Worm (Caenorhabditis elegans) whole organism, L1 larva: ENCODE data around the gene Y52E8A.6.

Source experiments
- C04F5.9 ChIP-seq: sonication (generic microtip); optimal IDR thresholded peaks from 2 replicates; lab custom pipeline; 2016; ENCODE audit warnings: missing genetic modification characterization, missing compliant biosample characterization
- ama-1 ChIP-seq: fragments of 150-350 bp; optimal IDR thresholded peaks from 2 replicates; lab custom pipeline; 2014
- blmp-1 ChIP-seq: fragments of 150-350 bp; optimal IDR thresholded peaks from 2 replicates; lab custom pipeline; 2014; ENCODE audit warnings: missing biosample characterization, missing genetic modification characterization
- ceh-63 ChIP-seq: fragments of 200-800 bp; sonication (Bioruptor generic); optimal IDR thresholded peaks from 2 replicates; lab custom pipeline; 2018; ENCODE audit warnings: mild to moderate bottlenecking, missing genetic modification characterization, missing compliant biosample characterization
- ces-1 ChIP-seq: fragments of 150-350 bp; optimal IDR thresholded peaks from 2 replicates; lab custom pipeline; 2014; ENCODE audit warnings: missing biosample characterization, missing genetic modification reagents, missing genetic modification characterization
- dsc-1 ChIP-seq: sonication (generic microtip); optimal IDR thresholded peaks from 2 replicates; lab custom pipeline; 2016; ENCODE audit warnings: mild to moderate bottlenecking, missing genetic modification characterization, missing compliant biosample characterization
- efl-3 ChIP-seq: fragments of 200-800 bp; sonication (Bioruptor generic); optimal IDR thresholded peaks from 2 replicates; lab custom pipeline; 2018; ENCODE audit warnings: mild to moderate bottlenecking, missing genetic modification characterization, missing compliant biosample characterization
- egl-13 ChIP-seq: sonication (generic microtip); optimal IDR thresholded peaks from 2 replicates; lab custom pipeline; 2016; ENCODE audit warnings: missing genotype, missing genetic modification reagents, missing genetic modification characterization, missing compliant biosample characterization
- fkh-10 ChIP-seq: sonication (generic microtip); optimal IDR thresholded peaks from 2 replicates; lab custom pipeline; 2017; ENCODE audit warnings: missing biosample characterization, missing genetic modification reagents, missing genetic modification characterization
- fkh-4 ChIP-seq: sonication (generic microtip); optimal IDR thresholded peaks from 2 replicates; lab custom pipeline; 2016; ENCODE audit warnings: missing compliant biosample characterization, missing genetic modification characterization, borderline replicate concordance
- fos-1 ChIP-seq: fragments of 150-350 bp; optimal IDR thresholded peaks from 2 replicates; lab custom pipeline; 2014; ENCODE audit warnings: missing biosample characterization, missing genetic modification characterization
- hpl-2 ChIP-seq: fragments of 150-350 bp; optimal IDR thresholded peaks from 2 replicates; lab custom pipeline; 2014; ENCODE audit warnings: missing biosample characterization, missing genetic modification reagents, missing genetic modification characterization
- irx-1 ChIP-seq: sonication (generic microtip); optimal IDR thresholded peaks from 2 replicates; lab custom pipeline; 2016; ENCODE audit warnings: missing genetic modification characterization, missing compliant biosample characterization
- isw-1 ChIP-seq: fragments of 200-800 bp; sonication (Bioruptor generic); IDR thresholded peaks from 2 replicates; pipeline ENCODE4 v1.3.6; 2022; ENCODE audit warnings: missing genetic modification characterization, missing compliant biosample characterization
- lin-14 ChIP-seq: fragments of 200-800 bp; sonication (Bioruptor generic); optimal IDR thresholded peaks from 2 replicates; lab custom pipeline; 2018; ENCODE audit warnings: mild to moderate bottlenecking, missing genetic modification characterization, moderate library complexity, missing compliant biosample characterization
- lin-15B ChIP-seq: fragments of 150-350 bp; sonication (generic microtip); optimal IDR thresholded peaks from 3 replicates; lab custom pipeline; 2014; ENCODE audit warnings: missing biosample characterization, missing genetic modification characterization
- lin-39 ChIP-seq: fragments of 150-350 bp; optimal IDR thresholded peaks from 2 replicates; lab custom pipeline; 2014; ENCODE audit warnings: missing biosample characterization, missing genetic modification reagents, missing genetic modification characterization
- mab-9 ChIP-seq: fragments of 200-800 bp; sonication (Bioruptor generic); IDR thresholded peaks from 2 replicates; pipeline ENCODE4 v1.3.6; 2022; ENCODE audit warnings: missing genetic modification reagents, missing genetic modification characterization, missing compliant biosample characterization
- mdl-1 ChIP-seq, 2 experiments: fragments of 150-350 bp; optimal IDR thresholded peaks; 2 replicates each; lab custom pipeline; 2014 to 2017; ENCODE audit warnings: missing biosample characterization in 2 of 2, missing genetic modification characterization in 2 of 2, inconsistent platforms in 1 of 2
- mef-2 ChIP-seq: fragments of 150-350 bp; optimal IDR thresholded peaks from 2 replicates; lab custom pipeline; 2014; ENCODE audit warnings: missing biosample characterization, missing genetic modification characterization
- mep-1 ChIP-seq: fragments of 150-350 bp; optimal IDR thresholded peaks from 2 replicates; lab custom pipeline; 2014; ENCODE audit warnings: missing biosample characterization, missing genetic modification characterization
- nhr-11 ChIP-seq: fragments of 150-350 bp; optimal IDR thresholded peaks from 2 replicates; lab custom pipeline; 2014; ENCODE audit warnings: missing biosample characterization, missing genetic modification characterization
- nhr-12 ChIP-seq: sonication (generic microtip); optimal IDR thresholded peaks from 2 replicates; lab custom pipeline; 2017; ENCODE audit warnings: missing biosample characterization, missing genetic modification characterization
- nhr-20 ChIP-seq: sonication (generic microtip); optimal IDR thresholded peaks from 2 replicates; lab custom pipeline; 2016; ENCODE audit warnings: mild to moderate bottlenecking, missing genetic modification characterization, missing compliant biosample characterization
- nhr-237 ChIP-seq: fragments of 150-350 bp; optimal IDR thresholded peaks from 2 replicates; lab custom pipeline; 2014; ENCODE audit warnings: missing biosample characterization, missing genetic modification characterization
- nhr-71 ChIP-seq: sonication (generic microtip); optimal IDR thresholded peaks from 2 replicates; lab custom pipeline; 2016; ENCODE audit warnings: mild to moderate bottlenecking, missing genetic modification characterization, moderate library complexity, missing compliant biosample characterization
- nhr-85 ChIP-seq: sonication (generic microtip); peaks from one replicate; lab custom pipeline; 2016; ENCODE audit warnings: missing genetic modification characterization, inconsistent platforms, missing compliant biosample characterization
- pag-3 ChIP-seq: sonication (generic microtip); optimal IDR thresholded peaks from 2 replicates; lab custom pipeline; 2017; ENCODE audit warnings: missing genetic modification characterization, mild to moderate bottlenecking, missing compliant biosample characterization, antibody characterized with exemption, borderline replicate concordance; ENCODE audit not compliant: insufficient read depth
- pqm-1 ChIP-seq: sonication (generic microtip); optimal IDR thresholded peaks from 3 replicates; lab custom pipeline; 2017; ENCODE audit warnings: missing biosample characterization, missing genetic modification characterization
- rnt-1 ChIP-seq: sonication (generic microtip); optimal IDR thresholded peaks from 2 replicates; lab custom pipeline; 2016; ENCODE audit warnings: mild to moderate bottlenecking, missing genetic modification characterization, moderate library complexity, missing compliant biosample characterization
- skn-1 ChIP-seq: fragments of 150-350 bp; optimal IDR thresholded peaks from 2 replicates; lab custom pipeline; 2014; ENCODE audit warnings: missing biosample characterization, missing genetic modification characterization
- snpc-4 ChIP-seq: fragments of 150-350 bp; optimal IDR thresholded peaks from 2 replicates; lab custom pipeline; 2014; ENCODE audit warnings: missing biosample characterization, missing genetic modification characterization
- snu-23 ChIP-seq: sonication (generic microtip); optimal IDR thresholded peaks from 2 replicates; lab custom pipeline; 2016; ENCODE audit warnings: missing genetic modification characterization, missing compliant biosample characterization
- swsn-7 ChIP-seq: sonication (generic microtip); optimal IDR thresholded peaks from 2 replicates; lab custom pipeline; 2016; ENCODE audit warnings: missing genetic modification characterization, missing compliant biosample characterization
- unc-130 ChIP-seq: fragments of 150-350 bp; optimal IDR thresholded peaks from 2 replicates; lab custom pipeline; 2017; ENCODE audit warnings: missing biosample characterization, missing genetic modification characterization, inconsistent platforms
- unc-30 ChIP-seq: sonication (generic microtip); optimal IDR thresholded peaks from 2 replicates; lab custom pipeline; 2017; ENCODE audit warnings: missing biosample characterization, missing genetic modification characterization
- unc-86 ChIP-seq: sonication (generic microtip); optimal IDR thresholded peaks from 2 replicates; lab custom pipeline; 2016; ENCODE audit warnings: missing genetic modification characterization, missing compliant biosample characterization
- unc-98 ChIP-seq: fragments of 200-800 bp; sonication (Bioruptor generic); IDR thresholded peaks from 2 replicates; pipeline ENCODE4 v1.3.6; 2022; ENCODE audit warnings: missing genetic modification characterization, missing compliant biosample characterization
- vab-15 ChIP-seq: sonication (generic microtip); optimal IDR thresholded peaks from 2 replicates; lab custom pipeline; 2017; ENCODE audit warnings: missing genotype, mild to moderate bottlenecking, missing genetic modification characterization, missing compliant biosample characterization
- xbp-1 ChIP-seq: sonication (generic microtip); optimal IDR thresholded peaks from 2 replicates; lab custom pipeline; 2016; ENCODE audit warnings: missing genetic modification characterization, missing compliant biosample characterization
- zag-1 ChIP-seq: fragments of 150-350 bp; optimal IDR thresholded peaks from 2 replicates; lab custom pipeline; 2014; ENCODE audit warnings: missing biosample characterization, missing genetic modification characterization
- ztf-11 ChIP-seq, 2 experiments: sonication (generic microtip); optimal IDR thresholded peaks; 2 replicates each; lab custom pipeline; 2016 to 2017; ENCODE audit warnings: missing genetic modification characterization in 2 of 2, missing biosample characterization in 1 of 2, missing compliant biosample characterization in 1 of 2

The Y52E8A.6 gene

ce11 chrII:4337731-4338130 lies 18.0 kb upstream of the Y52E8A.6 start:
- TF ChIP-seq pqm-1 (tag; lab: Kevin White, UChicago) (no peak), mab-9 (no peak), unc-86 (tag; lab: Kevin White, UChicago) (no peak), ces-1 (GFP tag; lab: Kevin White, UChicago) (no peak), xbp-1 (no peak), mdl-1 (tag; optimal IDR thresholded peaks at IDR 0.05; lab: Kevin White, UChicago) (no peak), ama-1 (lab: Kevin White, UChicago) (no peak), mef-2 (no peak), vab-15 (tag; lab: Kevin White, UChicago) (no peak), unc-30 (tag; lab: Kevin White, UChicago) (no peak), pag-3 (tag; lab: Kevin White, UChicago) (no peak), egl-13 (tag; lab: Kevin White, UChicago) (no peak), nhr-20 (tag; lab: Kevin White, UChicago) (no peak), nhr-12 (no peak), lin-15B (tag; lab: Kevin White, UChicago) (no peak), lin-14 (GFP tag; lab: Kevin White, UChicago) (no peak), nhr-237 (tag; lab: Kevin White, UChicago) (no peak), snpc-4 (tag; lab: Kevin White, UChicago) (no peak), fos-1 (tag; lab: Kevin White, UChicago) (no peak)
- TF ChIP-seq, all 84 proteins: peak for 0

ce11 chrII:4334448-4334847 lies 14.7 kb upstream of the Y52E8A.6 start, which contains the start of gene madf-3:
TSS of gene madf-3 (plus strand) at chrII:4334748.
- TF ChIP-seq unc-86 (tag; lab: Kevin White, UChicago) (no peak), irx-1 (tag; lab: Kevin White, UChicago) (no peak), hpl-2 (no peak), xbp-1 (no peak), egl-13 (tag; lab: Kevin White, UChicago) (no peak), vab-15 (tag; lab: Kevin White, UChicago) (no peak), ztf-11 (tag; optimal IDR thresholded peaks at IDR 0.05; lab: Kevin White, UChicago) (no peak), ceh-63 (no peak), fkh-4 (tag; lab: Kevin White, UChicago) (no peak), dsc-1 (tag; lab: Kevin White, UChicago) (no peak), rnt-1 (no peak), isw-1 (GFP tag; lab: Robert Waterston, UW) (no peak), nhr-71 (tag; lab: Kevin White, UChicago) (no peak), nhr-11 (no peak), snu-23 (GFP tag; lab: Kevin White, UChicago) (no peak), efl-3 (GFP tag; lab: Kevin White, UChicago) (no peak), nhr-12 (no peak), fkh-10 (no peak)

DNA sequence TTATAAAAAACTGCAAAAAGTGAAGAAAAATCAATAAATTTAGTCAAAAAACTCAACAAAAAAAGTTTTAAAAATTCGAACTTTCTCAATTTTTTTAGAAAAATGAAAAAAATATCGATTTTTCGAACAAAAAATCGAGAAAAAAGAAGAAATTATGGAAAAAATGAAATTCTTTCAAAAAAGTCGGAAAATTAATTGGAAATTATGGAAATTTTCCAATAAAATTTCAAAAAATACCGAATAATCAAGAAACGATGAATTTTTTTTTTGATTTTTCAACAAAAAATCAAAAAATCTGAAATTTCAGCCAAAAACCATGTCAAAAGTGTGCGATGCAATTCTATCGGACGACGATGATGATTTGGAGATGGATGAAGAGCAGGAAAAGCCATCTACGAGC lies 8.9 kb upstream of the Y52E8A.6 start, which contains the start of gene H20J04.4:
Gene H20J04.4 (plus strand): TSS at position 301 of the 400 bp plus-strand sequence.
- TF ChIP-seq nhr-71 (tag; lab: Kevin White, UChicago) = no peak
- no peak for TF ChIP-seq C04F5.9 (tag; lab: Kevin White, UChicago)
- TF ChIP-seq skn-1 (tag; lab: Kevin White, UChicago) = no peak
- TF ChIP-seq fos-1 (tag; lab: Kevin White, UChicago) = no peak
- no peak for TF ChIP-seq unc-30 (tag; lab: Kevin White, UChicago)
- no peak for TF ChIP-seq nhr-85 (tag; lab: Kevin White, UChicago)
- TF ChIP-seq unc-130 (tag; lab: Kevin White, UChicago) = no peak
- no peak for TF ChIP-seq unc-98 (GFP tag; lab: Robert Waterston, UW)
- no peak for TF ChIP-seq lin-39
- TF ChIP-seq zag-1 = no peak
- no peak for TF ChIP-seq hpl-2
- TF ChIP-seq swsn-7 = no peak
- TF ChIP-seq blmp-1 (tag; lab: Kevin White, UChicago) = no peak
- TF ChIP-seq mep-1 (tag; lab: Kevin White, UChicago) = no peak
- TF ChIP-seq irx-1 (tag; lab: Kevin White, UChicago) = no peak
- TF ChIP-seq snu-23 (GFP tag; lab: Kevin White, UChicago) = no peak
